Fruit fly (Drosophila melanogaster): Measurements from ENCODE around the gene CG8838.

Gene CG8838

DNA sequence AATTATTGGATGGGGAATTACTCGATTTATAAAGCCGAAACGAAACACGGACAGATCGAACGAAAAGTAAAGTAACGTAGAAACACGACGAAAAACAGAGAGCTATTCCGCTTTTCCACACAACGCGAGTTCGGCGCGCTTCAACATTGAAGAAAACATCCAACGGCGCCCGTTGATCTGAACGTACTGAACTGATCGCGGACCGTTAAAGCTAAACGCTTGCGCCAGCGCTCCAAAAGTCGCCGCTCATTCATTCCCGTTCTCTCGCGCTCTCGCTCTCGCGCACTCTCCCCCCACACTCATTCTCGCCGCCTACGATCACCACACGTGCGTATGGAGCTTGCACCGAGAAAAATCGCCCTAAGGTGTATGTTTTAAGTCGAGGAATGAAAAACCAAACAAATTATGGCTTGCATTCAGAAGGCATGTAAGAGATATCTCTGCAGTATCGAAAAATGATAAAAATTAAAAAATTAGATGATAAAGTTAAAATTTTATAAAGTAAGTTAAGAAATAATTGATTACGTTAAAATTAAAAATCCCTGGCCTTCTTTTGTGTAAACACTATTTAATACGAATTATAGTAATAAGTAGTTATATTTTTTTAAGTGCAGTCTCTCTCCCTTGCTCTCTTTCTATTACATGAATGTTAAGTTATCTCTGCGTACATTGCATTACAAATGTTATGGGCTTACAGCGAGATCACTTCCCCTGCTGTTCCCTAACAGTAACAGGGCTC is 2.6 kb upstream of the CG8838 start, which contains the start of gene E23 (continued):
- TF ChIP-seq CG14965 (GFP tag; optimal IDR thresholded peaks at IDR 0.05; ENCODE audit: borderline replicate concordance) (peak; percentile 20), CG2199 (GFP tag; IDR thresholded peaks at IDR 0.05) (peak; percentile 93; the same call in 2 of the 3 replicates), Adf1 (GFP tag; IDR thresholded peaks at IDR 0.05) (peak; percentile 86), seq (GFP tag; IDR thresholded peaks at IDR 0.05) (peak; percentile 98), Mes4 (GFP tag; optimal IDR thresholded peaks at IDR 0.05) (peak; percentile 91), CG18262 (tag; optimal IDR thresholded peaks at IDR 0.05) (peak; percentile 100), cad (GFP tag; optimal IDR thresholded peaks at IDR 0.05) (no peak), CG7928 (GFP tag; optimal IDR thresholded peaks at IDR 0.05) (peak; percentile 81), CoRest (tag; optimal IDR thresholded peaks at IDR 0.05) (peak; percentile 100), Dad (GFP tag; optimal IDR thresholded peaks at IDR 0.05) (peak; percentile 96), lmd (GFP tag; IDR thresholded peaks at IDR 0.05) (peak; percentile 99), CG8359 (GFP tag; optimal IDR thresholded peaks at IDR 0.05; ENCODE audit: borderline replicate concordance) (peak; percentile 93), wdn (GFP tag; IDR thresholded peaks at IDR 0.05) (peak; percentile 96), odd (GFP tag; optimal IDR thresholded peaks at IDR 0.05) (peak; percentile 99), Max (GFP tag; optimal IDR thresholded peaks at IDR 0.05) (peak; percentile 99), z (GFP tag; IDR thresholded peaks at IDR 0.05) (peak; percentile 71; the same call in 2 of the 3 replicates), Hr78 (GFP tag; optimal IDR thresholded peaks at IDR 0.05) (peak in 1 of 2 experiments; percentile 98), CTCF (GFP tag; optimal IDR thresholded peaks at IDR 0.05) (peak; percentile 74), CG4820 (GFP tag; optimal IDR thresholded peaks at IDR 0.05) (peak; percentile 98), en (GFP tag; optimal IDR thresholded peaks at IDR 0.05) (peak; percentile 76), Scr (GFP tag; IDR thresholded peaks at IDR 0.05; ENCODE audit: partially characterized antibody) (no peak), CG17361 (GFP tag; IDR thresholded peaks at IDR 0.05) (peak; percentile 99), CG16863 (GFP tag; optimal IDR thresholded peaks at IDR 0.05) (peak; percentile 94), HmgZ (tag; optimal IDR thresholded peaks at IDR 0.05) (peak; percentile 98), Oli (tag; optimal IDR thresholded peaks at IDR 0.05) (peak; percentile 99), CG9817 (tag; optimal IDR thresholded peaks at IDR 0.05) (peak; percentile 97), gce (GFP tag; IDR thresholded peaks at IDR 0.05) (peak; percentile 94), nerfin-2 (GFP tag; IDR thresholded peaks at IDR 0.05; ENCODE audit: partially characterized antibody) (no peak), Sox100B (GFP tag; optimal IDR thresholded peaks at IDR 0.05) (peak; percentile 100), bab2 (GFP tag; optimal IDR thresholded peaks at IDR 0.05) (peak; percentile 93), Ravus (GFP tag; IDR thresholded peaks at IDR 0.05) (peak; percentile 93), CG3847 (GFP tag; IDR thresholded peaks at IDR 0.05) (peak; percentile 98), tio (GFP tag; optimal IDR thresholded peaks at IDR 0.05) (peak; percentile 99), Gsc (GFP tag; IDR thresholded peaks at IDR 0.05) (peak; percentile 92), CG17359 (tag; optimal IDR thresholded peaks at IDR 0.05) (peak; percentile 99), Stat92E (GFP tag; optimal IDR thresholded peaks at IDR 0.05) (peak in 1 of 3 experiments; percentile 98), CG11456 (GFP tag; IDR thresholded peaks at IDR 0.05) (peak; percentile 99), fd96Cb (tag; optimal IDR thresholded peaks at IDR 0.05) (peak; percentile 99), CG4617 (GFP tag; optimal IDR thresholded peaks at IDR 0.05; ENCODE audit: borderline replicate concordance) (peak; percentile 95), CG14050 (GFP tag; IDR thresholded peaks at IDR 0.05) (peak; percentile 97), ken (GFP tag; IDR thresholded peaks at IDR 0.05) (peak; percentile 97), Sry-δ (GFP tag; optimal IDR thresholded peaks at IDR 0.05) (peak; percentile 51), Hey (tag; optimal IDR thresholded peaks at IDR 0.05) (peak; percentile 88), CG10431 (GFP tag; optimal IDR thresholded peaks at IDR 0.05) (peak; percentile 97), ash1 (GFP tag; optimal IDR thresholded peaks at IDR 0.05) (peak; percentile 17), CG5953 (GFP tag; IDR thresholded peaks at IDR 0.05) (peak; percentile 95), CG4730 (GFP tag; IDR thresholded peaks at IDR 0.05) (peak; percentile 96), dimm (GFP tag; IDR thresholded peaks at IDR 0.05) (peak; percentile 93), croc (GFP tag; conservative IDR thresholded peaks at IDR 0.05) (peak; percentile 99), Xbp1 (GFP tag; optimal IDR thresholded peaks at IDR 0.05) (peak; percentile 99)

Measured in whole organism, embryonic.